Fruit fly (Drosophila melanogaster): Measurements from ENCODE around the gene CG14005.

- TF ChIP-seq gl (tag; optimal IDR thresholded peaks at IDR 0.05) (no peak), Snoo (tag; optimal IDR thresholded peaks at IDR 0.05) (no peak), CG8159 (tag; optimal IDR thresholded peaks at IDR 0.05) (no peak), CG13204 (GFP tag; optimal IDR thresholded peaks at IDR 0.05) (no peak), Pif1B (GFP tag; optimal IDR thresholded peaks at IDR 0.05) (no peak), CG14655 (GFP tag; optimal IDR thresholded peaks at IDR 0.05) (no peak), CG9948 (tag; optimal IDR thresholded peaks at IDR 0.05) (no peak), CG32121 (GFP tag; IDR thresholded peaks at IDR 0.05) (no peak), rn (GFP tag; IDR thresholded peaks at IDR 0.05) (no peak), CG12605 (GFP tag; IDR thresholded peaks at IDR 0.05) (no peak), Ets98B (GFP tag; IDR thresholded peaks at IDR 0.05) (no peak), CG8301 (tag; optimal IDR thresholded peaks at IDR 0.05) (no peak), EcR (GFP tag; optimal IDR thresholded peaks at IDR 0.05) (no peak)
Observed at dm6 chr2L:5772262-5772661, 29.5 kb downstream of the CG14005 start.
